Worm (Caenorhabditis elegans): ENCODE measurements around the gene T02G5.14.

The T02G5.14 gene

ce11 chrII:7060791-7061190, 23.3 kb upstream of the T02G5.14 start:
- no peak for TF ChIP-seq lin-15B (tag; optimal IDR thresholded peaks at IDR 0.05)
- TF ChIP-seq skn-1 (tag; optimal IDR thresholded peaks at IDR 0.05) = peak; percentile 92
- TF ChIP-seq nhr-28 (tag; optimal IDR thresholded peaks at IDR 0.05) = peak; percentile 3

ce11 chrII:7061730-7062129, 22.4 kb upstream of the T02G5.14 start, which contains the start of gene acs-6:
Gene acs-6, plus strand, starts transcription at chrII:7062030.
- TF ChIP-seq egl-27 (tag; optimal IDR thresholded peaks at IDR 0.05) (no peak), nhr-90 (tag; optimal IDR thresholded peaks at IDR 0.05; ENCODE audit: poor library complexity) (no peak), ceh-82 (tag; optimal IDR thresholded peaks at IDR 0.05) (no peak), snpc-4 (tag; optimal IDR thresholded peaks at IDR 0.05) (no peak), efl-1 (optimal IDR thresholded peaks at IDR 0.05) (no peak), efl-1 (GFP tag; optimal IDR thresholded peaks at IDR 0.05 in 1 of 2) (no peak), dpl-1 (GFP tag; optimal IDR thresholded peaks at IDR 0.05) (no peak), tlp-1 (tag; optimal IDR thresholded peaks at IDR 0.05) (no peak), lin-35 (GFP tag; optimal IDR thresholded peaks at IDR 0.05) (no peak), ets-5 (GFP tag; IDR thresholded peaks at IDR 0.05) (no peak), nhr-19 (GFP tag; conservative IDR thresholded peaks at IDR 0.05) (no peak), aha-1 (tag; optimal IDR thresholded peaks at IDR 0.05) (no peak), unc-130 (tag; optimal IDR thresholded peaks at IDR 0.05) (no peak), unc-62 (GFP tag; optimal IDR thresholded peaks at IDR 0.05) (no peak), aly-2 (tag; optimal IDR thresholded peaks at IDR 0.05) (no peak), jun-1 (tag; optimal IDR thresholded peaks at IDR 0.05) (no peak), fkh-4 (tag; optimal IDR thresholded peaks at IDR 0.05; ENCODE audit: borderline replicate concordance) (no peak), mef-2 (tag; optimal IDR thresholded peaks at IDR 0.05) (no peak), ztf-11 (tag; optimal IDR thresholded peaks at IDR 0.05) (no peak), irx-1 (tag; optimal IDR thresholded peaks at IDR 0.05) (no peak)

- TF ChIP-seq rnt-1 (tag; optimal IDR thresholded peaks at IDR 0.05) (no peak), C16A3.4 (tag; optimal IDR thresholded peaks at IDR 0.05) (no peak), elt-2 (tag; optimal IDR thresholded peaks at IDR 0.05) (no peak), irx-1 (tag; optimal IDR thresholded peaks at IDR 0.05) (no peak), ceh-88 (GFP tag; IDR thresholded peaks at IDR 0.05) (no peak), pqm-1 (tag; optimal IDR thresholded peaks at IDR 0.05) (no peak), skn-1 (tag; optimal IDR thresholded peaks at IDR 0.05) (no peak), hlh-17 (GFP tag; optimal IDR thresholded peaks at IDR 0.05; ENCODE audit: borderline replicate concordance) (no peak), zag-1 (tag; optimal IDR thresholded peaks at IDR 0.05) (no peak), lsy-2 (tag; optimal IDR thresholded peaks at IDR 0.05) (no peak), nhr-77 (tag; optimal IDR thresholded peaks at IDR 0.05) (no peak)
These were observed 18.7 kb upstream of the T02G5.14 start, which contains the start of gene nos-2 for ce11 chrII:7065391-7065790. Gene nos-2, plus strand, starts transcription at chrII:7065618.

- TF ChIP-seq unc-130 (tag; optimal IDR thresholded peaks at IDR 0.05) = no peak
- TF ChIP-seq ceh-90 (tag; optimal IDR thresholded peaks at IDR 0.05) = no peak
- TF ChIP-seq nhr-12 (tag; optimal IDR thresholded peaks at IDR 0.05) = no peak
- TF ChIP-seq hlh-17 (GFP tag; optimal IDR thresholded peaks at IDR 0.05; ENCODE audit: borderline replicate concordance) = no peak
- no peak for TF ChIP-seq pqm-1 (tag; optimal IDR thresholded peaks at IDR 0.05)
- no peak for TF ChIP-seq C04F5.9 (tag; optimal IDR thresholded peaks at IDR 0.05)
- TF ChIP-seq aly-2 (tag; optimal IDR thresholded peaks at IDR 0.05) = no peak
- TF ChIP-seq hpl-2 (GFP tag; optimal IDR thresholded peaks at IDR 0.05) = no peak
- no peak for TF ChIP-seq zag-1 (tag; optimal IDR thresholded peaks at IDR 0.05)
- TF ChIP-seq alr-1 (tag; optimal IDR thresholded peaks at IDR 0.05; ENCODE audit: borderline replicate concordance) = no peak
- no peak for TF ChIP-seq jun-1 (tag; optimal IDR thresholded peaks at IDR 0.05)
These were observed 14.3 kb upstream of the T02G5.14 start, which contains the start of gene him-14 for ce11 chrII:7069866-7070265. Gene him-14, minus strand, starts transcription at chrII:7069966.

Data from whole organism, L1 larva.